Fruit fly (Drosophila melanogaster) whole organism, embryonic: Measurements from ENCODE around the gene CG9760.

Source experiments
- Aef1 ChIP-seq: fragments of 200-800 bp; sonication (Bioruptor generic); IDR thresholded peaks from 3 replicates; pipeline ENCODE4 v1.3.6; 2022; ENCODE audit warnings: missing biosample characterization, missing genetic modification characterization
- Asciz ChIP-seq: fragments of 200-800 bp; sonication (Bioruptor generic); optimal IDR thresholded peaks from 2 replicates; lab custom pipeline; 2017; ENCODE audit warnings: missing biosample characterization, mild to moderate bottlenecking, missing genetic modification characterization, missing genetic modification reagents
- Awh ChIP-seq: fragments of 200-800 bp; sonication (Bioruptor generic); IDR thresholded peaks from 2 replicates; pipeline ENCODE4, ENCODE4 v1.3.6; 2022; ENCODE audit warnings: missing biosample characterization, missing genetic modification characterization
- CG1024 ChIP-seq: fragments of 200-800 bp; sonication (Bioruptor generic); IDR thresholded peaks from 2 replicates; pipeline ENCODE4 v1.3.6; 2022; ENCODE audit warnings: missing biosample characterization, missing genetic modification characterization
- CG11723 ChIP-seq: fragments of 200-800 bp; sonication (Bioruptor generic); optimal IDR thresholded peaks from 2 replicates; lab custom pipeline; 2017; ENCODE audit warnings: missing biosample characterization, mild to moderate bottlenecking, missing genetic modification characterization
- CG12659 ChIP-seq: fragments of 200-800 bp; sonication (Bioruptor generic); optimal IDR thresholded peaks from 3 replicates; lab custom pipeline; 2017; ENCODE audit warnings: mild to moderate bottlenecking, missing biosample characterization, missing genetic modification reagents, missing genetic modification characterization
- CG16863 ChIP-seq: fragments of 200-800 bp; sonication (Bioruptor generic); optimal IDR thresholded peaks from 3 replicates; lab custom pipeline; 2016; ENCODE audit warnings: missing biosample characterization, missing genetic modification characterization
- CG18599 ChIP-seq: fragments of 200-800 bp; sonication (Bioruptor generic); optimal IDR thresholded peaks from 3 replicates; lab custom pipeline; 2017; ENCODE audit warnings: missing biosample characterization, missing genetic modification characterization, mild to moderate bottlenecking, moderate library complexity, missing genetic modification reagents
- CG2678 ChIP-seq: fragments of 200-800 bp; sonication (Bioruptor generic); optimal IDR thresholded peaks from 3 replicates; lab custom pipeline; 2019; ENCODE audit warnings: missing biosample characterization, mild to moderate bottlenecking, missing genetic modification characterization, moderate library complexity
- CG2875 ChIP-seq: fragments of 200-800 bp; sonication (Bioruptor generic); optimal IDR thresholded peaks from 2 replicates; lab custom pipeline; 2017; ENCODE audit warnings: missing biosample characterization, mild to moderate bottlenecking, missing genetic modification characterization, missing genetic modification reagents
- CG2889 ChIP-seq: fragments of 200-800 bp; sonication (Bioruptor generic); IDR thresholded peaks from 3 replicates; pipeline ENCODE4 v1.3.6; 2022; ENCODE audit warnings: missing biosample characterization, missing genetic modification characterization
- CG31224 ChIP-seq: fragments of 200-800 bp; sonication (Bioruptor generic); IDR thresholded peaks from 2 replicates; pipeline ENCODE4 v1.3.6; 2022; ENCODE audit warnings: missing biosample characterization, missing genetic modification characterization
- CG34376 ChIP-seq: fragments of 200-800 bp; sonication (Bioruptor generic); optimal IDR thresholded peaks from 2 replicates; lab custom pipeline; 2018; ENCODE audit warnings: missing biosample characterization, mild to moderate bottlenecking, missing genetic modification characterization
- CG3726 ChIP-seq: fragments of 200-800 bp; sonication (Bioruptor generic); IDR thresholded peaks from 3 replicates; pipeline ENCODE4, ENCODE4 v1.3.6; 2022; ENCODE audit warnings: missing biosample characterization, missing genetic modification characterization
- CG4424 ChIP-seq: fragments of 200-800 bp; sonication (Bioruptor generic); optimal IDR thresholded peaks from 3 replicates; lab custom pipeline; 2016; ENCODE audit warnings: missing biosample characterization, missing genetic modification characterization
- CG4617 ChIP-seq: fragments of 200-800 bp; sonication (Bioruptor generic); optimal IDR thresholded peaks from 3 replicates; lab custom pipeline; 2016; ENCODE audit warnings: missing biosample characterization, missing genetic modification characterization, borderline replicate concordance
- CG5180 ChIP-seq: fragments of 200-800 bp; sonication (Bioruptor generic); optimal IDR thresholded peaks from 3 replicates; lab custom pipeline; 2017; ENCODE audit warnings: missing biosample characterization, missing genetic modification characterization, mild to moderate bottlenecking, moderate library complexity, missing genetic modification reagents
- CG7556 ChIP-seq: fragments of 200-800 bp; sonication (Bioruptor generic); optimal IDR thresholded peaks from 2 replicates; lab custom pipeline; 2017; ENCODE audit warnings: missing biosample characterization, mild to moderate bottlenecking, missing genetic modification characterization
- CG7963 ChIP-seq: fragments of 200-800 bp; sonication (Bioruptor generic); IDR thresholded peaks from 3 replicates; pipeline ENCODE4 v1.3.6; 2022; ENCODE audit warnings: missing biosample characterization, missing genetic modification characterization; ENCODE audit not compliant: partially characterized antibody
- CG8089 ChIP-seq: fragments of 200-800 bp; sonication (Bioruptor generic); optimal IDR thresholded peaks from 3 replicates; lab custom pipeline; 2016; ENCODE audit warnings: missing biosample characterization, missing genetic modification characterization
- CG8281 ChIP-seq: fragments of 200-800 bp; sonication (Bioruptor generic); optimal IDR thresholded peaks from 2 replicates; lab custom pipeline; 2018; ENCODE audit warnings: missing biosample characterization, mild to moderate bottlenecking, missing genetic modification characterization, moderate library complexity
- Camta ChIP-seq: fragments of 200-800 bp; sonication (Bioruptor generic); optimal IDR thresholded peaks from 2 replicates; lab custom pipeline; 2016; ENCODE audit warnings: missing biosample characterization, missing genetic modification characterization
- D19B ChIP-seq: fragments of 200-800 bp; sonication (Bioruptor generic); optimal IDR thresholded peaks from 2 replicates; lab custom pipeline; 2017; ENCODE audit warnings: missing biosample characterization, mild to moderate bottlenecking, missing genetic modification characterization
- HLH4C ChIP-seq: fragments of 200-800 bp; sonication (Bioruptor generic); IDR thresholded peaks from 3 replicates; pipeline ENCODE4 v1.3.6; 2022; ENCODE audit warnings: missing biosample characterization, missing genetic modification characterization; ENCODE audit not compliant: partially characterized antibody
- Hand ChIP-seq: fragments of 200-800 bp; sonication (Bioruptor generic); optimal IDR thresholded peaks from 2 replicates; lab custom pipeline; 2017; ENCODE audit warnings: mild to moderate bottlenecking, missing biosample characterization, missing genetic modification reagents, missing genetic modification characterization
- MESR4 ChIP-seq: fragments of 200-800 bp; sonication (Bioruptor generic); optimal IDR thresholded peaks from 2 replicates; lab custom pipeline; 2018; ENCODE audit warnings: missing biosample characterization, mild to moderate bottlenecking, missing genetic modification characterization, moderate library complexity
- Mrtf ChIP-seq: fragments of 200-800 bp; sonication (Bioruptor generic); IDR thresholded peaks from 3 replicates; pipeline ENCODE4 v1.3.6; 2022; ENCODE audit warnings: missing biosample characterization, missing genetic modification characterization
- Nf-YA ChIP-seq: fragments of 200-800 bp; sonication (Bioruptor generic); IDR thresholded peaks from 2 replicates; pipeline ENCODE4 v1.3.6; 2022; ENCODE audit warnings: missing biosample characterization, missing genetic modification characterization
- NfI ChIP-seq: fragments of 200-800 bp; sonication (Bioruptor generic); optimal IDR thresholded peaks from 3 replicates; lab custom pipeline; 2018; ENCODE audit warnings: missing biosample characterization, mild to moderate bottlenecking, missing genetic modification characterization, moderate library complexity
- Sin3A ChIP-seq: fragments of >200 bp; optimal IDR thresholded peaks from 2 replicates; lab custom pipeline; 2018
- Xrp1 ChIP-seq: fragments of 200-800 bp; sonication (Bioruptor generic); IDR thresholded peaks from 2 replicates; pipeline ENCODE4 v1.3.6; 2022; ENCODE audit warnings: missing biosample characterization, missing genetic modification characterization
- al ChIP-seq: fragments of 200-800 bp; sonication (Bioruptor generic); IDR thresholded peaks from 2 replicates; pipeline ENCODE4 v1.3.6; 2022; ENCODE audit warnings: missing biosample characterization, missing genetic modification characterization
- bigmax ChIP-seq: fragments of 200-800 bp; sonication (Bioruptor generic); optimal IDR thresholded peaks from 2 replicates; lab custom pipeline; 2018; ENCODE audit warnings: missing biosample characterization, mild to moderate bottlenecking, missing genetic modification characterization
- chif ChIP-seq, 2 experiments: fragments of 200-800 bp; sonication (Bioruptor generic); optimal IDR thresholded peaks; 3 replicates each; lab custom pipeline; 2016; ENCODE audit warnings: missing biosample characterization in 2 of 2, missing genetic modification characterization in 2 of 2
- dimm ChIP-seq: fragments of 200-800 bp; sonication (Bioruptor generic); IDR thresholded peaks from 2 replicates; pipeline ENCODE4 v1.3.6; 2022; ENCODE audit warnings: missing biosample characterization, missing genetic modification characterization
- disco-r ChIP-seq: fragments of 200-800 bp; sonication (Bioruptor generic); optimal IDR thresholded peaks from 2 replicates; lab custom pipeline; 2016; ENCODE audit warnings: missing biosample characterization, missing genetic modification characterization
- dmrt99B ChIP-seq: fragments of 200-800 bp; sonication (Bioruptor generic); optimal IDR thresholded peaks from 2 replicates; lab custom pipeline; 2018; ENCODE audit warnings: missing biosample characterization, mild to moderate bottlenecking, missing genetic modification characterization, moderate library complexity
- fd3F ChIP-seq: fragments of 200-800 bp; sonication (Bioruptor generic); optimal IDR thresholded peaks from 2 replicates; lab custom pipeline; 2018; ENCODE audit warnings: missing biosample characterization, mild to moderate bottlenecking, missing genetic modification characterization, moderate library complexity
- grn ChIP-seq: fragments of 200-800 bp; sonication (Bioruptor generic); optimal IDR thresholded peaks from 3 replicates; lab custom pipeline; 2017; ENCODE audit warnings: missing biosample characterization, missing genetic modification characterization
- gsb ChIP-seq: fragments of 200-800 bp; sonication (Bioruptor generic); IDR thresholded peaks from 2 replicates; pipeline ENCODE4 v1.3.6; 2022; ENCODE audit warnings: missing biosample characterization, missing genetic modification characterization
- gt ChIP-seq: fragments of 200-800 bp; sonication (Bioruptor generic); IDR thresholded peaks from 2 replicates; pipeline ENCODE4 v1.3.6; 2022; ENCODE audit warnings: missing biosample characterization, missing genetic modification characterization
- her ChIP-seq: fragments of 200-800 bp; sonication (Bioruptor generic); optimal IDR thresholded peaks from 2 replicates; lab custom pipeline; 2016; ENCODE audit warnings: missing biosample characterization, missing genetic modification characterization
- kni ChIP-seq: fragments of 200-800 bp; sonication (Bioruptor generic); optimal IDR thresholded peaks from 3 replicates; lab custom pipeline; 2017; ENCODE audit warnings: mild to moderate bottlenecking, missing biosample characterization, missing genetic modification reagents, missing genetic modification characterization
- luna ChIP-seq: fragments of 200-800 bp; sonication (Bioruptor generic); optimal IDR thresholded peaks from 2 replicates; lab custom pipeline; 2016; ENCODE audit warnings: missing biosample characterization, missing genetic modification characterization
- psq ChIP-seq: fragments of 200-800 bp; sonication (Bioruptor generic); optimal IDR thresholded peaks from 2 replicates; lab custom pipeline; 2017; ENCODE audit warnings: missing biosample characterization, missing genetic modification characterization
- pum ChIP-seq: fragments of 200-800 bp; sonication (Bioruptor generic); optimal IDR thresholded peaks from 2 replicates; lab custom pipeline; 2016; ENCODE audit warnings: missing biosample characterization, missing genetic modification characterization
- sqz ChIP-seq: fragments of 200-800 bp; sonication (Bioruptor generic); optimal IDR thresholded peaks from 3 replicates; lab custom pipeline; 2018; ENCODE audit warnings: missing biosample characterization, mild to moderate bottlenecking, missing genetic modification characterization
- tin ChIP-seq: fragments of 200-800 bp; sonication (Bioruptor generic); optimal IDR thresholded peaks from 3 replicates; lab custom pipeline; 2016; ENCODE audit warnings: missing biosample characterization, missing genetic modification characterization
- tup ChIP-seq: fragments of 200-800 bp; sonication (Bioruptor generic); optimal IDR thresholded peaks from 2 replicates; lab custom pipeline; 2016; ENCODE audit warnings: missing biosample characterization, mild to moderate bottlenecking, missing genetic modification characterization, moderate library complexity

Gene CG9760

DNA sequence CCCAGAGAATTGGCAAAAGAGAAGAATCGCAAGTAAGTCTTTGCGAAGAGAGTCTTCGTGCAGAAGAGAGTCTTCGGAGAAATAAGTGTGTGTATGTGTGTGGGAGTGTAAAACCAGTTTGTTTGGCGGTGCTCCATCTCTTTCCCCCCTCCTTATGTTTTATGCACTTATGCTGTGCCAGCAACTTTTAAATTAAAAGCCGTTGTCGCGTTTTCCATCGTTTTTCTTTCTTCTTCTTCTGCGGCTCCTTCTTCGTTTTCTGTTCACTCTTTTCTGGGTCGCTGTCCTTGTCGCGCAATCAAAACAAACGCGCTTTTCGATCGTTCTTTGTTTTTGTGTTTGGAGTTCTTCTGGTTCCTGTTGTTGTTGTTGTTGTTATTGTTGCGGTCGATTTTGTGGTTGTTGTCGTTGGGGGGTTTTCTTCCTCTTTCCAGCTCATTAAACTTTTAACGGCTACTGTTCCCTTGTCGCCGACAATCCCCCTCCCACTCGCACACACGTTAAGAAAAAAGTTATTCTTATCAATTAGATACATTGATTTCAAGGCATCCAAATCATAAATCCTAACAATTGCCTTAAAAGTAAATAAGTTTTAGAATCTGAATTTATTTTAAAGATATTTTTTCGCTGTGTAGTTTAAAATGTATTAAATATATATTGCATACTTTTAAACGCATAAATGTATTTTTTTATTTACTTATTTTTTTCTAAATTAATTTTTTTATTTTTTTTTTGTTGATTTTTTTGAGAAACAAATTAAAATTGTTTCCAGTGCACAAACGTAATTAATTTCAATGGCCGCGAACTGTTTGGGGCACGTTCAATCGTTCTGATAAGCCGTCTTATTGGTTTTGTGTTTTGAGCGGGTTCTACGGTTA is 52.2 kb downstream of the CG9760 start (continued):
- TF ChIP-seq HLH4C (no peak), CG34376 (GFP tag; lab: Kevin White, UChicago) (no peak), NfI (GFP tag; lab: Kevin White, UChicago) (peak; percentile 64), her (no peak), dimm (no peak), MESR4 (GFP tag; lab: Kevin White, UChicago) (no peak), Awh (0 out of 2 replicates have a peak, but pooled peaks have one; percentile 38), CG12659 (peak; percentile 86), CG8281 (tag; lab: Kevin White, UChicago) (peak; percentile 71), CG8089 (GFP tag; lab: Kevin White, UChicago) (no peak), CG3726 (GFP tag; lab: Robert Waterston, UW) (peak; percentile 63; the same call in 1 of the 3 replicates), sqz (peak; percentile 59), fd3F (peak; percentile 81), tin (GFP tag; lab: Kevin White, UChicago) (peak; percentile 57), Xrp1 (GFP tag; lab: Robert Waterston, UW) (peak; percentile 88), Mrtf (GFP tag; lab: Robert Waterston, UW) (no peak), CG31224 (GFP tag; lab: Robert Waterston, UW) (no peak), pum (GFP tag; lab: Kevin White, UChicago) (peak; percentile 13), CG1024 (GFP tag; lab: Robert Waterston, UW) (no peak), psq (GFP tag; lab: Kevin White, UChicago) (peak; percentile 46), CG7556 (GFP tag; lab: Kevin White, UChicago) (peak; percentile 89), Sin3A (no peak), D19B (no peak), CG7963 (no peak; the same call in 2 of the 3 replicates), gt (GFP tag; lab: Robert Waterston, UW) (no peak), Asciz (GFP tag; lab: Kevin White, UChicago) (peak; percentile 83), gsb (no peak), CG4424 (GFP tag; lab: Kevin White, UChicago) (peak; percentile 80), CG2875 (peak; percentile 64), CG5180 (peak; percentile 33), al (GFP tag; lab: Robert Waterston, UW) (peak; percentile 52), Aef1 (GFP tag; lab: Robert Waterston, UW) (peak; percentile 55), dmrt99B (tag; lab: Kevin White, UChicago) (peak; percentile 89), Camta (no peak), CG4617 (GFP tag; lab: Kevin White, UChicago) (no peak), Nf-YA (GFP tag; lab: Robert Waterston, UW) (no peak), grn (GFP tag; lab: Kevin White, UChicago) (peak; percentile 64), chif (GFP tag; optimal IDR thresholded peaks at IDR 0.05; lab: Kevin White, UChicago) (peak in 1 of 2 experiments; percentile 54), bigmax (GFP tag; lab: Kevin White, UChicago) (no peak), disco-r (GFP tag; lab: Kevin White, UChicago) (no peak), kni (peak; percentile 87), CG11723 (GFP tag; lab: Kevin White, UChicago) (no peak), Hand (GFP tag; lab: Kevin White, UChicago) (no peak), CG16863 (GFP tag; lab: Kevin White, UChicago) (peak; percentile 14), tup (no peak), CG2889 (GFP tag; lab: Robert Waterston, UW) (peak; percentile 51; the same call in 1 of the 3 replicates), CG2678 (tag; lab: Kevin White, UChicago) (peak; percentile 95), luna (GFP tag; lab: Kevin White, UChicago) (no peak), CG18599 (no peak)
